Worm (Caenorhabditis elegans) whole organism, mixed stage, embryonic: ENCODE measurements around the gene str-48.

Experiments used
- M03D4.4 ChIP-seq: sonication (generic microtip); optimal IDR thresholded peaks from 2 replicates; lab custom pipeline; 2017; ENCODE audit warnings: mild to moderate bottlenecking, missing genetic modification characterization, missing compliant biosample characterization
- bed-3 ChIP-seq: fragments of 200-800 bp; sonication (Bioruptor generic); optimal IDR thresholded peaks from 3 replicates; lab custom pipeline; 2018; ENCODE audit warnings: mild to moderate bottlenecking, missing genetic modification characterization, moderate library complexity, missing compliant biosample characterization
- blmp-1 ChIP-seq: fragments of 150-350 bp; optimal IDR thresholded peaks from 2 replicates; lab custom pipeline; 2014; ENCODE audit warnings: missing biosample characterization, missing genetic modification characterization
- ceh-39 ChIP-seq: fragments of 150-350 bp; optimal IDR thresholded peaks from 2 replicates; lab custom pipeline; 2014; ENCODE audit warnings: missing biosample characterization, missing genetic modification characterization
- ceh-43 ChIP-seq: fragments of 200-800 bp; sonication (Bioruptor generic); optimal IDR thresholded peaks from 2 replicates; lab custom pipeline; 2018; ENCODE audit warnings: mild to moderate bottlenecking, missing genetic modification characterization, moderate library complexity, missing compliant biosample characterization
- ceh-83 ChIP-seq: fragments of 200-800 bp; sonication (Bioruptor generic); optimal IDR thresholded peaks from 2 replicates; lab custom pipeline; 2018; ENCODE audit warnings: mild to moderate bottlenecking, missing genetic modification characterization, missing compliant biosample characterization
- ces-1 ChIP-seq: fragments of 150-350 bp; optimal IDR thresholded peaks from 2 replicates; lab custom pipeline; 2014; ENCODE audit warnings: missing biosample characterization, missing genetic modification reagents, missing genetic modification characterization
- cnd-1 ChIP-seq: fragments of 200-800 bp; sonication (Bioruptor generic); optimal IDR thresholded peaks from 2 replicates; lab custom pipeline; 2018; ENCODE audit warnings: mild to moderate bottlenecking, missing genetic modification characterization, missing compliant biosample characterization
- drap-1 ChIP-seq: fragments of 200-800 bp; sonication (Bioruptor generic); optimal IDR thresholded peaks from 3 replicates; lab custom pipeline; 2018; ENCODE audit warnings: mild to moderate bottlenecking, missing genetic modification characterization, missing compliant biosample characterization
- elt-1 ChIP-seq: sonication (generic microtip); optimal IDR thresholded peaks from 2 replicates; lab custom pipeline; 2017; ENCODE audit warnings: missing genetic modification characterization, mild to moderate bottlenecking, missing compliant biosample characterization, antibody characterized with exemption, moderate library complexity, borderline replicate concordance; ENCODE audit not compliant: insufficient read depth
- elt-3 ChIP-seq: fragments of 150-350 bp; optimal IDR thresholded peaks from 2 replicates; lab custom pipeline; 2014; ENCODE audit warnings: missing biosample characterization, missing genetic modification characterization
- flh-1 ChIP-seq: fragments of 200-800 bp; sonication (Bioruptor generic); optimal IDR thresholded peaks from 2 replicates; lab custom pipeline; 2018; ENCODE audit warnings: mild to moderate bottlenecking, missing genetic modification characterization, moderate library complexity, missing compliant biosample characterization
- ham-2 ChIP-seq: fragments of 200-800 bp; sonication (Bioruptor generic); optimal IDR thresholded peaks from 2 replicates; lab custom pipeline; 2018; ENCODE audit warnings: mild to moderate bottlenecking, missing genetic modification characterization, missing compliant biosample characterization
- hlh-1 ChIP-seq: fragments of 150-350 bp; optimal IDR thresholded peaks from 2 replicates; lab custom pipeline; 2014; ENCODE audit warnings: missing biosample characterization, missing genetic modification reagents, missing genetic modification characterization
- lin-13 ChIP-seq: fragments of 150-350 bp; optimal IDR thresholded peaks from 2 replicates; lab custom pipeline; 2014; ENCODE audit warnings: missing biosample characterization, missing genetic modification characterization
- lsy-2 ChIP-seq: fragments of 150-350 bp; optimal IDR thresholded peaks from 2 replicates; lab custom pipeline; 2014; ENCODE audit warnings: missing biosample characterization, missing genetic modification characterization
- mab-5 ChIP-seq: fragments of 150-350 bp; optimal IDR thresholded peaks from 2 replicates; lab custom pipeline; 2014; ENCODE audit warnings: missing biosample characterization, missing genetic modification characterization
- mep-1 ChIP-seq: fragments of 150-350 bp; optimal IDR thresholded peaks from 2 replicates; lab custom pipeline; 2017; ENCODE audit warnings: missing biosample characterization, missing genetic modification reagents, missing genetic modification characterization, inconsistent platforms
- mls-2 ChIP-seq: sonication (generic microtip); optimal IDR thresholded peaks from 2 replicates; lab custom pipeline; 2016; ENCODE audit warnings: mild to moderate bottlenecking, missing genetic modification characterization, moderate library complexity, missing compliant biosample characterization
- nhr-2 ChIP-seq: fragments of 150-350 bp; optimal IDR thresholded peaks from 2 replicates; lab custom pipeline; 2014; ENCODE audit warnings: missing biosample characterization, missing genetic modification characterization
- nhr-237 ChIP-seq: fragments of 150-350 bp; optimal IDR thresholded peaks from 2 replicates; lab custom pipeline; 2014; ENCODE audit warnings: missing biosample characterization, missing genetic modification characterization
- nhr-76 ChIP-seq: sonication (generic microtip); optimal IDR thresholded peaks from 2 replicates; lab custom pipeline; 2017; ENCODE audit warnings: missing biosample characterization, missing genetic modification characterization
- pha-4 ChIP-seq: fragments of 150-350 bp; optimal IDR thresholded peaks from 2 replicates; lab custom pipeline; 2018; ENCODE audit warnings: missing biosample characterization, missing genetic modification reagents, missing genetic modification characterization
- sem-2 ChIP-seq: fragments of 200-800 bp; sonication (Bioruptor generic); optimal IDR thresholded peaks from 2 replicates; lab custom pipeline; 2018; ENCODE audit warnings: mild to moderate bottlenecking, missing genetic modification characterization, missing compliant biosample characterization
- sptf-1 ChIP-seq: sonication (generic microtip); optimal IDR thresholded peaks from 2 replicates; lab custom pipeline; 2017; ENCODE audit warnings: mild to moderate bottlenecking, missing genetic modification characterization, moderate library complexity, missing compliant biosample characterization
- unc-120 ChIP-seq: sonication (generic microtip); optimal IDR thresholded peaks from 2 replicates; lab custom pipeline; 2017; ENCODE audit warnings: missing genetic modification characterization, missing compliant biosample characterization; ENCODE audit not compliant: poor library complexity, severe bottlenecking
- unc-39 ChIP-seq: fragments of 150-350 bp; optimal IDR thresholded peaks from 2 replicates; lab custom pipeline; 2014; ENCODE audit warnings: missing biosample characterization, missing genetic modification characterization
- unc-62 ChIP-seq: fragments of 150-350 bp; optimal IDR thresholded peaks from 2 replicates; lab custom pipeline; 2014; ENCODE audit warnings: missing biosample characterization, missing genetic modification reagents, missing genetic modification characterization
- zip-8 ChIP-seq: fragments of 150-350 bp; optimal IDR thresholded peaks from 2 replicates; lab custom pipeline; 2014; ENCODE audit warnings: missing biosample characterization, missing genetic modification characterization
- ztf-11 ChIP-seq: fragments of 150-350 bp; optimal IDR thresholded peaks from 2 replicates; lab custom pipeline; 2014; ENCODE audit warnings: missing biosample characterization, missing genetic modification characterization

str-48 gene

ce11 chrIV:7149020-7149601, 27.3 kb downstream of the str-48 start, which contains the start of gene C34D4.4:
C34D4.4 (plus strand) TSS chrIV:7149361.
- TF ChIP-seq ceh-39 (tag; lab: Kevin White, UChicago) (no peak), drap-1 (GFP tag; lab: Kevin White, UChicago) (no peak), elt-3 (tag; lab: Kevin White, UChicago) (no peak), unc-62 (GFP tag; lab: Kevin White, UChicago) (no peak), ham-2 (GFP tag; lab: Kevin White, UChicago) (no peak), lsy-2 (peak; percentile 94), lin-13 (tag; lab: Kevin White, UChicago) (peak; percentile 8), nhr-2 (no peak), mab-5 (no peak), ceh-83 (GFP tag; lab: Kevin White, UChicago) (no peak), sem-2 (GFP tag; lab: Kevin White, UChicago) (no peak), cnd-1 (no peak), flh-1 (GFP tag; lab: Kevin White, UChicago) (no peak), zip-8 (tag; lab: Kevin White, UChicago) (no peak), unc-120 (tag; lab: Kevin White, UChicago) (no peak), nhr-76 (tag; lab: Kevin White, UChicago) (no peak)

- no peak for TF ChIP-seq hlh-1 (tag; lab: Kevin White, UChicago)
- TF ChIP-seq M03D4.4 = no peak
- no peak for TF ChIP-seq nhr-2
- TF ChIP-seq bed-3 = no peak
- TF ChIP-seq unc-120 (tag; lab: Kevin White, UChicago) = no peak
- no peak for TF ChIP-seq mep-1 (tag; lab: Kevin White, UChicago)
- no peak for TF ChIP-seq ceh-43 (GFP tag; lab: Kevin White, UChicago)
- no peak for TF ChIP-seq ces-1 (GFP tag; lab: Kevin White, UChicago)
- TF ChIP-seq pha-4 (tag; lab: Kevin White, UChicago) = no peak
- TF ChIP-seq mls-2 (tag; lab: Kevin White, UChicago) = no peak
- TF ChIP-seq blmp-1 (tag; lab: Kevin White, UChicago) = no peak
- no peak for TF ChIP-seq nhr-237
- no peak for TF ChIP-seq sem-2 (GFP tag; lab: Kevin White, UChicago)
- no peak for TF ChIP-seq ceh-39 (tag; lab: Kevin White, UChicago)
- no peak for TF ChIP-seq lin-13 (tag; lab: Kevin White, UChicago)
- TF ChIP-seq drap-1 (GFP tag; lab: Kevin White, UChicago) = no peak
- no peak for TF ChIP-seq ceh-83 (GFP tag; lab: Kevin White, UChicago)
- no peak for TF ChIP-seq unc-62 (GFP tag; lab: Kevin White, UChicago)
Measured at ce11 chrIV:7152409-7152808, 30.6 kb downstream of the str-48 start, which contains the start of gene col-113. col-113 (minus strand) TSS chrIV:7152509.

- no peak for TF ChIP-seq mls-2 (tag; lab: Kevin White, UChicago)
Measured at ce11 chrIV:7153362-7153761, 31.6 kb downstream of the str-48 start, which contains the start of gene C34D4.3. C34D4.3 (plus strand) TSS chrIV:7153662.

ce11 chrIV:7154356-7154755, 32.6 kb downstream of the str-48 start, which contains the start of gene C34D4.2:
C34D4.2 (plus strand) TSS chrIV:7154656.
- no peak for TF ChIP-seq blmp-1 (tag; lab: Kevin White, UChicago)
- TF ChIP-seq elt-1 (tag; lab: Kevin White, UChicago) = peak; percentile 32
- TF ChIP-seq, all 35 proteins: peak for 1

- TF ChIP-seq ceh-43 (GFP tag; lab: Kevin White, UChicago) = peak; percentile 19
- no peak for TF ChIP-seq drap-1 (GFP tag; lab: Kevin White, UChicago)
- TF ChIP-seq unc-39 (tag; lab: Kevin White, UChicago) = no peak
- peak; percentile 16 for TF ChIP-seq ztf-11 (tag; lab: Kevin White, UChicago)
- TF ChIP-seq elt-3 (tag; lab: Kevin White, UChicago) = no peak
- TF ChIP-seq ham-2 (GFP tag; lab: Kevin White, UChicago) = no peak
- peak; percentile 1 for TF ChIP-seq lsy-2
- TF ChIP-seq sptf-1 = peak; percentile 57
- TF ChIP-seq nhr-237 = no peak
- no peak for TF ChIP-seq ces-1 (GFP tag; lab: Kevin White, UChicago)
Measured at ce11 chrIV:7156356-7156755, 34.6 kb downstream of the str-48 start, which contains the start of gene maph-9. maph-9 (plus strand) TSS chrIV:7156628.
